Worm (Caenorhabditis elegans): ENCODE results near the gene cki-1.

DNA sequence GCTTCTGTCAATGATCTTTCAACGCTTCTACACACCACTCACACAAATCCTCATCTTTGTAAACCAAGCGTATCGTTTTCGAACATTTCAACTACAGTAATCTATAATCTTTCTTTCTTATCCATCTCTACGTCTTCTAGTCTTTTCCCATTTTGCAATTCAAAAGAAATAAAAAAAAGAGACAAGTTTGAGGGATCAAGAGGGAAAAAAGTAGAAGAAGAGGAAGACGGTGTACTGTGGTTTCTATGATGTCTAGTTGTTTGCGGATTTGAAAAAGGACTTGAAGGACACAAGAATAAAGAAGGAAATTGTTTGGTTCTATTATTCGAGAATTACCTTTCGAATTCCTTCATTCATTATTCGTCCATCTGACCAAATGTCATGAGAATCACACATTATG is 18.5 kb upstream of the cki-1 start:
- TF ChIP-seq tra-4 (tag; optimal IDR thresholded peaks at IDR 0.05) (no peak), ama-1 (optimal IDR thresholded peaks at IDR 0.05) (no peak)

All from whole organism, early embryonic.